Worm (Caenorhabditis elegans): ENCODE results near the gene ZK829.3.

DNA sequence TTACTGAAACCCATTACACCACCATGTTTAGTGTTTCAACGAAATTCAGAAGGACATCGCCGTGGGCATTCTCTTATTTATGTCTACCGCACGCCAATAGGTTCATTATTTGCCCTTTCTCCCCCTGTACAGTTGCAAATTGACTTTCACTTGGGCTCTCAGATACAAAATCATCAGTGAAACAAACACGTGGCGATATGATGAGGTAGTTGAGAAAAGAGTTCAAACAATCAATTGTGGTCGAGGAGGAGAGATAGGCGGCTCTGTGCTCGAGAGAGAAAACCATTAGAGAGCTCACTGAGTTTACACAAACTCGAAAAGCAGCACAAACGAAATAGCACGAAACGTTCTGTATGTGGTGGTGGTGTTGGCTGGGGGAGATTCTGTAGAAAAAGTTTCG is 11.6 kb upstream of the ZK829.3 start:
- no peak for TF ChIP-seq hmbx-1 (tag; optimal IDR thresholded peaks at IDR 0.05)
- TF ChIP-seq tra-4 (tag; optimal IDR thresholded peaks at IDR 0.05), result no peak
- TF ChIP-seq ceh-13 (GFP tag; optimal IDR thresholded peaks at IDR 0.05), result no peak
- TF ChIP-seq scrt-1 (GFP tag; IDR thresholded peaks at IDR 0.05), result no peak
- no peak for TF ChIP-seq flt-1 (GFP tag; IDR thresholded peaks at IDR 0.05)
- TF ChIP-seq tbx-11 (GFP tag; IDR thresholded peaks at IDR 0.05), result no peak
- no peak for TF ChIP-seq ceh-36 (tag; optimal IDR thresholded peaks at IDR 0.05)
- TF ChIP-seq pes-1 (GFP tag; IDR thresholded peaks at IDR 0.05), result no peak
- no peak for TF ChIP-seq ama-1 (optimal IDR thresholded peaks at IDR 0.05)
- TF ChIP-seq F13C5.2 (tag; optimal IDR thresholded peaks at IDR 0.05), result no peak
